Fruit fly (Drosophila melanogaster): ENCODE measurements around the gene CtIP.

DNA sequence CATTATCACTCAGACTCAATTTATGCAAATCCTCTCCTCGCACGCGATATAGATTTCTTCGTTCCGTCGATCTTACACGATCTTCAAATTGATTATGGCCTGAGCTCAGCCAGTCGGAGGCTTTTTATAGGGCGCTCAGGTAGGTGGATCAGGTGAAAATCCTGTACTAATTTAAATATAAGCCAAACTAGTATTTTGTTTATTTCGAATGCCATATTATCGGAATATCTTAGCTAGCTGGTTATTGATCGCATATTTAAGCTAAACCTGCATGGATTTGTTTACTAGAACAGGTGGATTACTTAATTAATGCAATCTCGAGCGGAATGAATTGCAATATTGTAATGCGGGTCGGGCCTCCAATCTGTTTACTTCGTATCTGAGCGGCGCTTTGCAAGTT lies 3.7 kb downstream of the CtIP start, which contains the start of gene Hpd:
- TF ChIP-seq psq (optimal IDR thresholded peaks at IDR 0.05) (no peak), CG8478 (optimal IDR thresholded peaks at IDR 0.05) (no peak)

Measured in whole organism.